Fruit fly (Drosophila melanogaster) whole organism, wandering third instar larva: Measurements from ENCODE around the gene CG4613.

ENCODE experiments used
- CrebA ChIP-seq: fragments of 200-800 bp; sonication (Bioruptor generic); optimal IDR thresholded peaks from 2 replicates; lab custom pipeline; 2016; ENCODE audit warnings: missing biosample characterization, mild to moderate bottlenecking, missing genetic modification characterization, borderline replicate concordance
- GATAd ChIP-seq: sonication (Bioruptor generic); optimal IDR thresholded peaks from 2 replicates; lab custom pipeline; 2016; ENCODE audit warnings: missing biosample characterization, missing genetic modification characterization
- Hr83 ChIP-seq: fragments of 200-300 bp; sonication (Bioruptor generic); optimal IDR thresholded peaks from 2 replicates; lab custom pipeline; 2016; ENCODE audit warnings: missing biosample characterization, mild to moderate bottlenecking, missing genetic modification characterization, moderate library complexity; ENCODE audit not compliant: poor library complexity, severe bottlenecking
- N ChIP-seq: fragments of >200 bp; optimal IDR thresholded peaks from 2 replicates; lab custom pipeline; 2018; ENCODE audit warnings: missing biosample characterization, missing external identifiers, missing genetic modification characterization
- br ChIP-seq: fragments of 200-800 bp; sonication (Bioruptor generic); optimal IDR thresholded peaks from 2 replicates; lab custom pipeline; 2016; ENCODE audit warnings: missing biosample characterization, missing genetic modification characterization
- ey ChIP-seq: fragments of 200-800 bp; sonication (Bioruptor generic); optimal IDR thresholded peaks from 2 replicates; lab custom pipeline; 2016; ENCODE audit warnings: missing biosample characterization, missing genetic modification characterization
- fru ChIP-seq: fragments of 200-800 bp; sonication (Bioruptor generic); optimal IDR thresholded peaks from 3 replicates; lab custom pipeline; 2016; ENCODE audit warnings: missing biosample characterization, mild to moderate bottlenecking, missing genetic modification characterization
- h ChIP-seq: fragments of 200-800 bp; sonication (Bioruptor generic); optimal IDR thresholded peaks from 3 replicates; lab custom pipeline; 2016; ENCODE audit warnings: missing biosample characterization, mild to moderate bottlenecking, missing genetic modification characterization
- lola ChIP-seq: fragments of >200 bp; optimal IDR thresholded peaks from 2 replicates; lab custom pipeline; 2017; ENCODE audit warnings: missing biosample characterization, missing genetic modification characterization
- pan ChIP-seq: fragments of >200 bp; optimal IDR thresholded peaks from 2 replicates; lab custom pipeline; 2017
- psq ChIP-seq: fragments of 200-800 bp; sonication (Bioruptor generic); optimal IDR thresholded peaks from 3 replicates; lab custom pipeline; 2017; ENCODE audit warnings: missing biosample characterization, mild to moderate bottlenecking, missing genetic modification characterization, moderate library complexity
- sv ChIP-seq: fragments of 200-800 bp; sonication (Bioruptor generic); optimal IDR thresholded peaks from 3 replicates; lab custom pipeline; 2016; ENCODE audit warnings: missing biosample characterization, missing genetic modification characterization
- woc ChIP-seq: sonication (Bioruptor generic); optimal IDR thresholded peaks from 2 replicates; lab custom pipeline; 2016; ENCODE audit warnings: missing biosample characterization, mild to moderate bottlenecking, missing genetic modification characterization

- TF ChIP-seq GATAd: no peak
- TF ChIP-seq CrebA (GFP tag; lab: Kevin White, UChicago): no peak
- no peak for TF ChIP-seq Hr83 (GFP tag; lab: Kevin White, UChicago)
- no peak for TF ChIP-seq lola (GFP tag; lab: Kevin White, UChicago)
- TF ChIP-seq sv (GFP tag; lab: Kevin White, UChicago): no peak
- TF ChIP-seq br: no peak
- TF ChIP-seq fru (GFP tag; lab: Kevin White, UChicago): no peak
- no peak for TF ChIP-seq pan (lab: Kevin White, UChicago)
- no peak for TF ChIP-seq woc (GFP tag; lab: Kevin White, UChicago)
- no peak for TF ChIP-seq ey
- TF ChIP-seq psq: no peak
- no peak for TF ChIP-seq h (GFP tag; lab: Kevin White, UChicago)
- TF ChIP-seq N (GFP tag; lab: Kevin White, UChicago): no peak
Observed at dm6 chr3L:14569620-14570537, 48.4 kb upstream of the CG4613 start.
